Worm (Caenorhabditis elegans) whole organism, L1 larva: ENCODE measurements around the gene T07F10.5.

Source experiments
- C16A3.4 ChIP-seq: fragments of 150-350 bp; optimal IDR thresholded peaks from 2 replicates; lab custom pipeline; 2014; ENCODE audit warnings: missing biosample characterization, missing genetic modification characterization
- aly-2 ChIP-seq: fragments of 150-350 bp; optimal IDR thresholded peaks from 2 replicates; lab custom pipeline; 2014; ENCODE audit warnings: missing biosample characterization, missing genetic modification characterization
- ceh-82 ChIP-seq, 3 experiments: fragments of 150-350 bp in 1 of 3; sonication (generic microtip) in 2 of 3; optimal IDR thresholded peaks; 2 replicates each; lab custom pipeline; 2014 to 2017; ENCODE audit warnings: missing biosample characterization in 3 of 3, missing genetic modification characterization in 3 of 3
- fos-1 ChIP-seq: fragments of 150-350 bp; optimal IDR thresholded peaks from 2 replicates; lab custom pipeline; 2014; ENCODE audit warnings: missing biosample characterization, missing genetic modification characterization
- mep-1 ChIP-seq: fragments of 150-350 bp; optimal IDR thresholded peaks from 2 replicates; lab custom pipeline; 2014; ENCODE audit warnings: missing biosample characterization, missing genetic modification characterization
- nhr-12 ChIP-seq: sonication (generic microtip); optimal IDR thresholded peaks from 2 replicates; lab custom pipeline; 2017; ENCODE audit warnings: missing biosample characterization, missing genetic modification characterization
- skn-1 ChIP-seq: fragments of 150-350 bp; optimal IDR thresholded peaks from 2 replicates; lab custom pipeline; 2014; ENCODE audit warnings: missing biosample characterization, missing genetic modification characterization
- snpc-4 ChIP-seq: fragments of 150-350 bp; optimal IDR thresholded peaks from 2 replicates; lab custom pipeline; 2014; ENCODE audit warnings: missing biosample characterization, missing genetic modification characterization
- unc-62 ChIP-seq: fragments of 150-350 bp; optimal IDR thresholded peaks from 2 replicates; lab custom pipeline; 2014; ENCODE audit warnings: missing biosample characterization, missing genetic modification reagents, missing genetic modification characterization
- xbp-1 ChIP-seq: sonication (generic microtip); optimal IDR thresholded peaks from 2 replicates; lab custom pipeline; 2016; ENCODE audit warnings: missing genetic modification characterization, missing compliant biosample characterization
- ztf-4 ChIP-seq: fragments of 150-350 bp; optimal IDR thresholded peaks from 2 replicates; lab custom pipeline; 2014; ENCODE audit warnings: missing biosample characterization, missing genetic modification characterization

DNA sequence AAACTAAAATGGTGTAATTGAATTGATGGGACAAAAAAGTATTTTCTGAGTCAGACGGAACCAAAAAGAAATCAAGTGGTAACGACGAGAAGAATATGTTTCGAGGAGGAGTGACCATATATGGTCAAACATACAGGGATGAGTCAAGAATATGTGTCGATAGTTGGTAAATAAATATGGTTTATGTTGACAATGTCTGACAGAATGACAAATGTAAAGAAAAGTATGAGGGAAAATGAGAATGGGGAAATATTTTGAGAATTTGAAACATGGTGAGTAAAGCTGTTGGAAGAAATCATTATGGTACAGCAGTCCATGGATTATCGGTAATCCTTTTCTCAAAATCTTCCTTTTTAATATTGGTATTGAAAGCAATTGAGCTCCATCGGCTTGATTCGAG lies 2.3 kb downstream of the T07F10.5 start, which contains the start of gene nspg-1:
- no peak for TF ChIP-seq ceh-82 (tag; optimal IDR thresholded peaks at IDR 0.05; lab: Kevin White, UChicago)
- no peak for TF ChIP-seq C16A3.4 (tag; lab: Kevin White, UChicago)
- TF ChIP-seq snpc-4 (tag; lab: Kevin White, UChicago) = no peak
- no peak for TF ChIP-seq aly-2 (tag; lab: Kevin White, UChicago)
- TF ChIP-seq ztf-4 (tag; lab: Kevin White, UChicago) = no peak
- no peak for TF ChIP-seq fos-1 (tag; lab: Kevin White, UChicago)
- TF ChIP-seq mep-1 (tag; lab: Kevin White, UChicago) = no peak
- TF ChIP-seq xbp-1 (tag; lab: Kevin White, UChicago) = no peak
- TF ChIP-seq skn-1 (tag; lab: Kevin White, UChicago) = no peak
- no peak for TF ChIP-seq unc-62 (GFP tag; lab: Kevin White, UChicago)
- TF ChIP-seq nhr-12 (tag; lab: Kevin White, UChicago) = no peak
